Fruit fly (Drosophila melanogaster): Measurements from ENCODE around the gene CG10195.

DNA sequence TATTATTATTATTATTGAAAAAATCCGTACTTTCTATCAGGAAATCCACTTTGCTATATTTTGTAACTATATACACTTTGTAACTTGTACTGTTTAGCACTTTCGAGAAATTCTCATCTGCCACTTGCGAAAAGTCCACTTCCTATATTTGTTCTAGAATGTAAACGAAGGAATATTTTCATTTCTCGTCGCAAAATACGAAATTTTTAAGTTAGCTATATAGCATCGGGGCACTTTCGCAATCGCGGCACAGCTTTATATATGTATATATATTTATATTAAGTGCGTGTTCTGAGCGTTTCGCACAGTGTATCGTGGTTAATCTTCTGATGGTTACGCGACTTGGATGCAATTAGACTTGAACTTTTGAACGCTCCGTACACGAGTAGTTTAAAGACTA lies 42.7 kb downstream of the CG10195 start, which contains the start of gene RanGAP:
- no peak for TF ChIP-seq CG8478 (optimal IDR thresholded peaks at IDR 0.05)
- TF ChIP-seq usp (GFP tag; optimal IDR thresholded peaks at IDR 0.05) = no peak
- TF ChIP-seq Dll (optimal IDR thresholded peaks at IDR 0.05) = no peak
- TF ChIP-seq psq (optimal IDR thresholded peaks at IDR 0.05) = no peak
- TF ChIP-seq pan (optimal IDR thresholded peaks at IDR 0.05) = no peak
